Fruit fly (Drosophila melanogaster) whole organism, embryonic: ENCODE results near the gene CG13894.

ENCODE experiments used
- Abd-B ChIP-seq: fragments of 200-800 bp; sonication (Bioruptor generic); optimal IDR thresholded peaks from 2 replicates; lab custom pipeline; 2018; ENCODE audit warnings: missing biosample characterization, mild to moderate bottlenecking, missing genetic modification characterization, moderate library complexity
- Awh ChIP-seq: fragments of 200-800 bp; sonication (Bioruptor generic); IDR thresholded peaks from 2 replicates; pipeline ENCODE4, ENCODE4 v1.3.6; 2022; ENCODE audit warnings: missing biosample characterization, missing genetic modification characterization
- CG10267 ChIP-seq: fragments of 200-800 bp; sonication (Bioruptor generic); optimal IDR thresholded peaks from 2 replicates; lab custom pipeline; 2018; ENCODE audit warnings: missing biosample characterization, mild to moderate bottlenecking, missing genetic modification characterization, moderate library complexity
- CG10321 ChIP-seq: fragments of 200-800 bp; sonication (Bioruptor generic); IDR thresholded peaks from 2 replicates; pipeline ENCODE4 v1.3.6; 2022; ENCODE audit warnings: missing biosample characterization, missing genetic modification characterization
- CG11398 ChIP-seq: fragments of 200-800 bp; sonication (Bioruptor generic); optimal IDR thresholded peaks from 2 replicates; lab custom pipeline; 2016; ENCODE audit warnings: missing biosample characterization, missing genetic modification characterization
- CG12104 ChIP-seq: fragments of 200-800 bp; sonication (Bioruptor generic); optimal IDR thresholded peaks from 3 replicates; lab custom pipeline; 2016; ENCODE audit warnings: missing biosample characterization, missing genetic modification characterization
- CG12155 ChIP-seq: fragments of 200-800 bp; sonication (Bioruptor generic); optimal IDR thresholded peaks from 3 replicates; lab custom pipeline; 2016; ENCODE audit warnings: missing biosample characterization, missing genetic modification characterization
- CG13775 ChIP-seq: fragments of 200-800 bp; sonication (Bioruptor generic); optimal IDR thresholded peaks from 3 replicates; lab custom pipeline; 2017; ENCODE audit warnings: missing biosample characterization, mild to moderate bottlenecking, missing genetic modification characterization
- CG14050 ChIP-seq: fragments of 200-800 bp; sonication (Bioruptor generic); IDR thresholded peaks from 3 replicates; pipeline ENCODE4 v1.3.6; 2022; ENCODE audit warnings: missing biosample characterization, missing genetic modification characterization
- CG1792 ChIP-seq: fragments of 200-800 bp; sonication (Bioruptor generic); optimal IDR thresholded peaks from 2 replicates; lab custom pipeline; 2016; ENCODE audit warnings: missing biosample characterization, missing genetic modification characterization
- CG18476 ChIP-seq: fragments of 200-800 bp; sonication (Bioruptor generic); optimal IDR thresholded peaks from 2 replicates; lab custom pipeline; 2016; ENCODE audit warnings: missing biosample characterization, mild to moderate bottlenecking, missing genetic modification characterization
- CG4328 ChIP-seq: fragments of 200-800 bp; sonication (Bioruptor generic); optimal IDR thresholded peaks from 3 replicates; lab custom pipeline; 2017; ENCODE audit warnings: missing biosample characterization, missing genetic modification reagents, missing genetic modification characterization
- CG4617 ChIP-seq: fragments of 200-800 bp; sonication (Bioruptor generic); optimal IDR thresholded peaks from 3 replicates; lab custom pipeline; 2016; ENCODE audit warnings: missing biosample characterization, missing genetic modification characterization, borderline replicate concordance
- CG4820 ChIP-seq: fragments of 200-800 bp; sonication (Bioruptor generic); optimal IDR thresholded peaks from 3 replicates; lab custom pipeline; 2016; ENCODE audit warnings: missing biosample characterization, missing genetic modification characterization
- CG4854 ChIP-seq: fragments of 200-800 bp; sonication (Bioruptor generic); optimal IDR thresholded peaks from 2 replicates; lab custom pipeline; 2016; ENCODE audit warnings: missing biosample characterization, missing genetic modification characterization, inconsistent platforms
- CG6813 ChIP-seq: fragments of 200-800 bp; sonication (Bioruptor generic); optimal IDR thresholded peaks from 2 replicates; lab custom pipeline; 2017; ENCODE audit warnings: missing biosample characterization, missing genetic modification characterization, mild to moderate bottlenecking, moderate library complexity, missing genetic modification reagents
- CG8290 ChIP-seq, 3 experiments: fragments of 200-800 bp; sonication (Bioruptor generic); optimal IDR thresholded peaks; 2 replicates each; lab custom pipeline; 2016 to 2019; ENCODE audit warnings: missing biosample characterization in 3 of 3, missing genetic modification characterization in 3 of 3, mild to moderate bottlenecking in 2 of 3, moderate library complexity in 1 of 3
- CG8924 ChIP-seq: fragments of 200-800 bp; optimal IDR thresholded peaks from 3 replicates; lab custom pipeline; 2019; ENCODE audit warnings: missing biosample characterization, mild to moderate bottlenecking, missing genetic modification characterization, moderate library complexity
- D19B ChIP-seq: fragments of 200-800 bp; sonication (Bioruptor generic); optimal IDR thresholded peaks from 2 replicates; lab custom pipeline; 2017; ENCODE audit warnings: missing biosample characterization, mild to moderate bottlenecking, missing genetic modification characterization
- Deaf1 ChIP-seq: fragments of 200-800 bp; optimal IDR thresholded peaks from 3 replicates; lab custom pipeline; 2019; ENCODE audit warnings: missing biosample characterization, mild to moderate bottlenecking, missing genetic modification characterization, moderate library complexity
- Elba2 ChIP-seq: fragments of 200-800 bp; sonication (Bioruptor generic); optimal IDR thresholded peaks from 3 replicates; lab custom pipeline; 2016; ENCODE audit warnings: missing biosample characterization, missing genetic modification characterization
- H15 ChIP-seq: fragments of 200-800 bp; sonication (Bioruptor generic); IDR thresholded peaks from 3 replicates; pipeline ENCODE4 v1.3.6; 2022; ENCODE audit warnings: missing biosample characterization, missing genetic modification characterization
- HLH4C ChIP-seq: fragments of 200-800 bp; sonication (Bioruptor generic); IDR thresholded peaks from 3 replicates; pipeline ENCODE4 v1.3.6; 2022; ENCODE audit warnings: missing biosample characterization, missing genetic modification characterization; ENCODE audit not compliant: partially characterized antibody
- HLH54F ChIP-seq: fragments of 200-800 bp; sonication (Bioruptor generic); optimal IDR thresholded peaks from 3 replicates; lab custom pipeline; 2016; ENCODE audit warnings: missing biosample characterization, missing genetic modification characterization
- Lpt ChIP-seq: fragments of >200 bp; optimal IDR thresholded peaks from 2 replicates; lab custom pipeline; 2018; ENCODE audit warnings: missing biosample characterization, missing genetic modification characterization
- Meics ChIP-seq: fragments of 200-800 bp; sonication (Bioruptor generic); optimal IDR thresholded peaks from 2 replicates; lab custom pipeline; 2017; ENCODE audit warnings: missing biosample characterization, mild to moderate bottlenecking, missing genetic modification characterization
- NC2α ChIP-seq: fragments of 200-800 bp; sonication (Bioruptor generic); optimal IDR thresholded peaks from 2 replicates; lab custom pipeline; 2016; ENCODE audit warnings: missing biosample characterization, missing genetic modification characterization
- NFAT ChIP-seq: fragments of 200-800 bp; sonication (Bioruptor generic); IDR thresholded peaks from 2 replicates; pipeline ENCODE4 v1.3.6; 2022; ENCODE audit warnings: missing biosample characterization, missing genetic modification characterization
- Stat92E ChIP-seq, 3 experiments: fragments of >200 bp in 2 of 3; fragments of 200-800 bp in 1 of 3; sonication (Bioruptor generic) in 1 of 3; optimal IDR thresholded peaks; 2 replicates each; lab custom pipeline; 2017 to 2019; ENCODE audit warnings: missing biosample characterization in 3 of 3, missing genetic modification characterization in 3 of 3, mild to moderate bottlenecking in 1 of 3, moderate library complexity in 1 of 3
- ato ChIP-seq: fragments of 200-800 bp; sonication (Bioruptor generic); IDR thresholded peaks from 2 replicates; pipeline ENCODE4 v1.3.6; 2022; ENCODE audit warnings: missing biosample characterization, missing genetic modification characterization; ENCODE audit not compliant: partially characterized antibody
- bcd ChIP-seq: fragments of 200-800 bp; sonication (Bioruptor generic); optimal IDR thresholded peaks from 2 replicates; lab custom pipeline; 2017; ENCODE audit warnings: missing biosample characterization, mild to moderate bottlenecking, missing genetic modification characterization
- bowl ChIP-seq: fragments of 200-800 bp; sonication (Bioruptor generic); IDR thresholded peaks from 2 replicates; pipeline ENCODE4 v1.3.6; 2022; ENCODE audit warnings: missing biosample characterization, missing genetic modification characterization
- cg ChIP-seq: fragments of 200-800 bp; sonication (Bioruptor generic); optimal IDR thresholded peaks from 3 replicates; lab custom pipeline; 2019; ENCODE audit warnings: missing biosample characterization, mild to moderate bottlenecking, missing genetic modification characterization, moderate library complexity
- chif ChIP-seq, 2 experiments: fragments of 200-800 bp; sonication (Bioruptor generic); optimal IDR thresholded peaks; 3 replicates each; lab custom pipeline; 2016; ENCODE audit warnings: missing biosample characterization in 2 of 2, missing genetic modification characterization in 2 of 2
- cwo ChIP-seq: fragments of 200-800 bp; sonication (Bioruptor generic); optimal IDR thresholded peaks from 3 replicates; lab custom pipeline; 2017; ENCODE audit warnings: missing biosample characterization, missing genetic modification characterization, mild to moderate bottlenecking, moderate library complexity, missing genetic modification reagents
- dimm ChIP-seq: fragments of 200-800 bp; sonication (Bioruptor generic); IDR thresholded peaks from 2 replicates; pipeline ENCODE4 v1.3.6; 2022; ENCODE audit warnings: missing biosample characterization, missing genetic modification characterization
- fru ChIP-seq: fragments of >200 bp; optimal IDR thresholded peaks from 2 replicates; lab custom pipeline; 2017
- ftz-f1 ChIP-seq: fragments of 200-800 bp; sonication (Bioruptor generic); optimal IDR thresholded peaks from 2 replicates; lab custom pipeline; 2016; ENCODE audit warnings: missing biosample characterization, missing genetic modification characterization
- gem ChIP-seq: fragments of 200-800 bp; sonication (Bioruptor generic); optimal IDR thresholded peaks from 2 replicates; lab custom pipeline; 2019; ENCODE audit warnings: missing biosample characterization, mild to moderate bottlenecking, missing genetic modification characterization, moderate library complexity
- grn ChIP-seq: fragments of 200-800 bp; sonication (Bioruptor generic); optimal IDR thresholded peaks from 3 replicates; lab custom pipeline; 2017; ENCODE audit warnings: missing biosample characterization, missing genetic modification characterization
- h ChIP-seq: fragments of >200 bp; optimal IDR thresholded peaks from 2 replicates; lab custom pipeline; 2017
- hb ChIP-seq: fragments of 200-800 bp; sonication (Bioruptor generic); IDR thresholded peaks from 3 replicates; pipeline ENCODE4 v1.3.6; 2022; ENCODE audit warnings: missing biosample characterization, missing genetic modification characterization; ENCODE audit not compliant: partially characterized antibody
- knrl ChIP-seq: fragments of 200-800 bp; sonication (Bioruptor generic); IDR thresholded peaks from 3 replicates; pipeline ENCODE4 v1.3.6; 2022; ENCODE audit warnings: missing biosample characterization, missing genetic modification characterization; ENCODE audit not compliant: partially characterized antibody
- nmo ChIP-seq: fragments of 200-800 bp; sonication (Bioruptor generic); optimal IDR thresholded peaks from 2 replicates; lab custom pipeline; 2018; ENCODE audit warnings: missing biosample characterization, mild to moderate bottlenecking, missing genetic modification characterization, moderate library complexity
- onecut ChIP-seq: fragments of 200-800 bp; sonication (Bioruptor generic); IDR thresholded peaks from 2 replicates; pipeline ENCODE4 v1.3.6; 2022; ENCODE audit warnings: missing biosample characterization, missing genetic modification characterization
- prd ChIP-seq, 3 experiments: fragments of >200 bp in 2 of 3; fragments of 200-800 bp in 1 of 3; sonication (Bioruptor generic) in 1 of 3; optimal IDR thresholded peaks in 2 of 3; IDR thresholded peaks in 1 of 3; 2 replicates in 2 of 3; 3 replicates in 1 of 3; pipeline versions ENCODE4 v1.3.6 to Lab custom; 2017 to 2022; ENCODE audit warnings: missing biosample characterization in 1 of 3, missing genetic modification characterization in 1 of 3
- schlank ChIP-seq: fragments of 200-800 bp; sonication (Bioruptor generic); optimal IDR thresholded peaks from 2 replicates; lab custom pipeline; 2018; ENCODE audit warnings: missing biosample characterization, mild to moderate bottlenecking, missing genetic modification characterization
- scrt ChIP-seq: fragments of 200-800 bp; sonication (Bioruptor generic); optimal IDR thresholded peaks from 2 replicates; lab custom pipeline; 2018; ENCODE audit warnings: missing biosample characterization, mild to moderate bottlenecking, missing genetic modification characterization, moderate library complexity
- stc ChIP-seq: fragments of 200-800 bp; sonication (Bioruptor generic); IDR thresholded peaks from 2 replicates; pipeline ENCODE4 v1.3.6; 2022; ENCODE audit warnings: missing biosample characterization, missing genetic modification characterization
- vfl ChIP-seq: fragments of 200-800 bp; sonication (Bioruptor generic); optimal IDR thresholded peaks from 2 replicates; lab custom pipeline; 2016; ENCODE audit warnings: missing biosample characterization, missing genetic modification characterization

CG13894 gene

dm6 chr3L:722386-722785 is 23.4 kb upstream of the CG13894 start (continued):
- TF ChIP-seq CG4820 (GFP tag; lab: Kevin White, UChicago), result peak; percentile 5
- TF ChIP-seq CG10267 (tag; lab: Kevin White, UChicago), result no peak
- no peak for TF ChIP-seq HLH4C (GFP tag; lab: Robert Waterston, UW)
- TF ChIP-seq stc, result 0 out of 2 replicates have a peak, but pooled peaks have one; percentile 29
- TF ChIP-seq hb, result peak; percentile 36; the same call in 1 of the 3 replicates
- TF ChIP-seq CG8290 (GFP tag; optimal IDR thresholded peaks at IDR 0.05; lab: Kevin White, UChicago), result no peak
- TF ChIP-seq CG8290 (tag; optimal IDR thresholded peaks at IDR 0.05; lab: Kevin White, UChicago), result peak in 1 of 2 experiments; percentile 62
- TF ChIP-seq h, result no peak
- TF ChIP-seq fru (lab: Kevin White, UChicago), result no peak
- no peak for TF ChIP-seq CG6813
- no peak for TF ChIP-seq CG8924
- no peak for TF ChIP-seq CG13775 (GFP tag; lab: Kevin White, UChicago)
- TF ChIP-seq CG12104 (GFP tag; lab: Kevin White, UChicago), result no peak
- TF ChIP-seq prd (optimal IDR thresholded peaks at IDR 0.05; lab: Kevin White, UChicago), result no peak
- TF ChIP-seq prd (GFP tag; IDR thresholded peaks at IDR 0.05; lab: Robert Waterston, UW), result peak; percentile 56
- TF ChIP-seq nmo, result no peak
- peak; percentile 21 for TF ChIP-seq gem (tag; lab: Kevin White, UChicago)
- TF ChIP-seq Elba2 (GFP tag; lab: Kevin White, UChicago), result no peak
- TF ChIP-seq cg, result no peak
- TF ChIP-seq schlank (tag; lab: Kevin White, UChicago), result no peak
- no peak for TF ChIP-seq HLH54F (GFP tag; lab: Kevin White, UChicago)
- no peak for TF ChIP-seq chif (GFP tag; optimal IDR thresholded peaks at IDR 0.05; lab: Kevin White, UChicago)
- no peak for TF ChIP-seq Lpt
- no peak for TF ChIP-seq knrl (GFP tag; lab: Robert Waterston, UW)
- no peak for TF ChIP-seq dimm (GFP tag; lab: Robert Waterston, UW)
- no peak for TF ChIP-seq NC2α (GFP tag; lab: Kevin White, UChicago)
- no peak for TF ChIP-seq CG12155 (GFP tag; lab: Kevin White, UChicago)
- TF ChIP-seq CG4854, result no peak
- no peak for TF ChIP-seq grn
- TF ChIP-seq Awh (GFP tag; lab: Robert Waterston, UW), result peak; percentile 33; the same call in 1 of the 2 replicates
- no peak for TF ChIP-seq ftz-f1 (GFP tag; lab: Kevin White, UChicago)
- TF ChIP-seq NFAT, result no peak
- no peak for TF ChIP-seq CG1792 (GFP tag; lab: Kevin White, UChicago)
- no peak for TF ChIP-seq ato (GFP tag; lab: Robert Waterston, UW)
- peak; percentile 26; the same call in 1 of the 3 replicates for TF ChIP-seq CG14050 (GFP tag; lab: Robert Waterston, UW)
- no peak for TF ChIP-seq cwo (GFP tag; lab: Kevin White, UChicago)
- no peak for TF ChIP-seq Stat92E (GFP tag; optimal IDR thresholded peaks at IDR 0.05; lab: Kevin White, UChicago)
- no peak for TF ChIP-seq bcd
- TF ChIP-seq CG4617 (GFP tag; lab: Kevin White, UChicago), result no peak
- no peak for TF ChIP-seq CG10321 (GFP tag; lab: Robert Waterston, UW)
- TF ChIP-seq Deaf1, result no peak
- peak; percentile 4 for TF ChIP-seq scrt (GFP tag; lab: Kevin White, UChicago)
- TF ChIP-seq D19B, result no peak
- TF ChIP-seq bowl (GFP tag; lab: Robert Waterston, UW), result no peak
- no peak for TF ChIP-seq CG18476 (GFP tag; lab: Kevin White, UChicago)
- no peak for TF ChIP-seq CG11398 (GFP tag; lab: Kevin White, UChicago)
- TF ChIP-seq Abd-B (GFP tag; lab: Kevin White, UChicago), result no peak
- no peak for TF ChIP-seq Meics (GFP tag; lab: Kevin White, UChicago)
- TF ChIP-seq CG4328 (GFP tag; lab: Kevin White, UChicago), result no peak
- TF ChIP-seq vfl (GFP tag; lab: Kevin White, UChicago), result no peak
- peak; percentile 36; the same call in 1 of the 3 replicates for TF ChIP-seq H15 (GFP tag; lab: Robert Waterston, UW)
- TF ChIP-seq onecut (GFP tag; lab: Robert Waterston, UW), result no peak; the same call in 1 of the 2 replicates
